Fruit fly (Drosophila melanogaster): Measurements from ENCODE around the gene alph.

alph gene

dm6 chr3R:29618515-29619157 is 27.0 kb downstream of the alph start, which contains the start of gene CG1907 (continued):
- TF ChIP-seq CG9437 (GFP tag; optimal IDR thresholded peaks at IDR 0.05) (peak; percentile 93), hbn (GFP tag; IDR thresholded peaks at IDR 0.05; ENCODE audit: partially characterized antibody) (no peak), Mes4 (GFP tag; optimal IDR thresholded peaks at IDR 0.05) (peak; percentile 71), CG13287 (GFP tag; IDR thresholded peaks at IDR 0.05; ENCODE audit: partially characterized antibody) (peak; percentile 74), CG12391 (tag; optimal IDR thresholded peaks at IDR 0.05) (peak; percentile 99), nom (GFP tag; optimal IDR thresholded peaks at IDR 0.05) (peak; percentile 95), CG13296 (GFP tag; optimal IDR thresholded peaks at IDR 0.05) (peak; percentile 98), CG11093 (GFP tag; IDR thresholded peaks at IDR 0.05) (peak; percentile 96), salm (tag; optimal IDR thresholded peaks at IDR 0.05) (peak; percentile 96), btn (GFP tag; optimal IDR thresholded peaks at IDR 0.05) (peak; percentile 53), Sry-δ (GFP tag; optimal IDR thresholded peaks at IDR 0.05) (peak; percentile 50), CG17385 (GFP tag; optimal IDR thresholded peaks at IDR 0.05) (peak; percentile 95), jing (GFP tag; optimal IDR thresholded peaks at IDR 0.05) (peak; percentile 90), maf-S (GFP tag; optimal IDR thresholded peaks at IDR 0.05) (peak; percentile 74), Nf-YB (GFP tag; optimal IDR thresholded peaks at IDR 0.05) (peak; percentile 88), chif (GFP tag; optimal IDR thresholded peaks at IDR 0.05) (peak; percentile 73 to 89), emc (GFP tag; optimal IDR thresholded peaks at IDR 0.05) (peak; percentile 58), CG3726 (GFP tag; IDR thresholded peaks at IDR 0.05) (peak; percentile 97), CG4424 (GFP tag; optimal IDR thresholded peaks at IDR 0.05) (peak; percentile 98), CG12104 (GFP tag; optimal IDR thresholded peaks at IDR 0.05) (peak; percentile 98), PHDP (tag; optimal IDR thresholded peaks at IDR 0.05) (peak; percentile 98), Hr78 (GFP tag; optimal IDR thresholded peaks at IDR 0.05) (peak in 1 of 2 experiments; percentile 94), Ada2b (GFP tag; IDR thresholded peaks at IDR 0.05) (peak; percentile 98), grn (GFP tag; optimal IDR thresholded peaks at IDR 0.05) (peak; percentile 69), Jarid2 (GFP tag; optimal IDR thresholded peaks at IDR 0.05) (peak; percentile 90), insv (GFP tag; optimal IDR thresholded peaks at IDR 0.05) (peak; percentile 76 to 98), CG18262 (tag; optimal IDR thresholded peaks at IDR 0.05) (peak; percentile 99), CG12236 (GFP tag; optimal IDR thresholded peaks at IDR 0.05) (peak; percentile 48), pum (GFP tag; optimal IDR thresholded peaks at IDR 0.05) (peak; percentile 86), CG8290 (GFP tag; optimal IDR thresholded peaks at IDR 0.05) (peak; percentile 97), CG8290 (tag; optimal IDR thresholded peaks at IDR 0.05) (peak; percentile 89 to 91), CG9932 (GFP tag; IDR thresholded peaks at IDR 0.05) (peak; percentile 98), croc (GFP tag; conservative IDR thresholded peaks at IDR 0.05) (peak; percentile 98), CG4730 (GFP tag; IDR thresholded peaks at IDR 0.05) (peak; percentile 97), CG15269 (tag; optimal IDR thresholded peaks at IDR 0.05) (peak; percentile 97), CoRest (tag; optimal IDR thresholded peaks at IDR 0.05) (peak; percentile 99), fru (optimal IDR thresholded peaks at IDR 0.05) (no peak), tx (GFP tag; optimal IDR thresholded peaks at IDR 0.05) (peak; percentile 73), lbe (GFP tag; optimal IDR thresholded peaks at IDR 0.05) (peak; percentile 94), pb (GFP tag; optimal IDR thresholded peaks at IDR 0.05) (peak; percentile 74), Doc3 (GFP tag; IDR thresholded peaks at IDR 0.05; ENCODE audit: partially characterized antibody) (no peak), CG10147 (GFP tag; optimal IDR thresholded peaks at IDR 0.05) (peak; percentile 97), CG34376 (GFP tag; optimal IDR thresholded peaks at IDR 0.05) (peak; percentile 96), Tbp (GFP tag; optimal IDR thresholded peaks at IDR 0.05) (no peak), sens-2 (GFP tag; IDR thresholded peaks at IDR 0.05) (peak; percentile 95), CG3281 (GFP tag; optimal IDR thresholded peaks at IDR 0.05) (peak; percentile 98), unpg (GFP tag; optimal IDR thresholded peaks at IDR 0.05) (peak; percentile 99), D (optimal IDR thresholded peaks at IDR 0.05) (no peak), D (GFP tag; optimal IDR thresholded peaks at IDR 0.05) (peak; percentile 99), CTCF (GFP tag; optimal IDR thresholded peaks at IDR 0.05) (peak; percentile 74), CG14441 (GFP tag; IDR thresholded peaks at IDR 0.05) (peak; percentile 98)

Data from whole organism, embryonic.